Worm (Caenorhabditis elegans): Measurements from ENCODE around the gene ubc-17.

ce11 chrX:7033716-7034270 is 16.6 kb upstream of the ubc-17 start:
- TF ChIP-seq ztf-4 (tag; optimal IDR thresholded peaks at IDR 0.05) (no peak), mdl-1 (tag; optimal IDR thresholded peaks at IDR 0.05) (no peak), nhr-12 (tag; optimal IDR thresholded peaks at IDR 0.05) (no peak), lin-39 (tag; optimal IDR thresholded peaks at IDR 0.05) (no peak), snpc-4 (tag; optimal IDR thresholded peaks at IDR 0.05) (no peak), sma-3 (GFP tag; optimal IDR thresholded peaks at IDR 0.05) (no peak), nhr-11 (tag; optimal IDR thresholded peaks at IDR 0.05) (no peak), unc-39 (tag; optimal IDR thresholded peaks at IDR 0.05) (no peak), elt-3 (tag; optimal IDR thresholded peaks at IDR 0.05) (no peak), ama-1 (optimal IDR thresholded peaks at IDR 0.05) (no peak), nhr-25 (tag; optimal IDR thresholded peaks at IDR 0.05) (no peak), aly-2 (tag; optimal IDR thresholded peaks at IDR 0.05) (no peak), F13H6.1 (tag; optimal IDR thresholded peaks at IDR 0.05) (no peak), nhr-237 (tag; optimal IDR thresholded peaks at IDR 0.05) (no peak)

Data from whole organism, L2 larva.